Worm (Caenorhabditis elegans) whole organism, dauer: ENCODE results near the gene srz-67.

ENCODE experiments used
- unc-62 ChIP-seq: sonication (generic microtip); optimal IDR thresholded peaks from 2 replicates; lab custom pipeline; 2017; ENCODE audit warnings: missing biosample characterization, missing genetic modification reagents, missing genetic modification characterization

Gene srz-67

DNA sequence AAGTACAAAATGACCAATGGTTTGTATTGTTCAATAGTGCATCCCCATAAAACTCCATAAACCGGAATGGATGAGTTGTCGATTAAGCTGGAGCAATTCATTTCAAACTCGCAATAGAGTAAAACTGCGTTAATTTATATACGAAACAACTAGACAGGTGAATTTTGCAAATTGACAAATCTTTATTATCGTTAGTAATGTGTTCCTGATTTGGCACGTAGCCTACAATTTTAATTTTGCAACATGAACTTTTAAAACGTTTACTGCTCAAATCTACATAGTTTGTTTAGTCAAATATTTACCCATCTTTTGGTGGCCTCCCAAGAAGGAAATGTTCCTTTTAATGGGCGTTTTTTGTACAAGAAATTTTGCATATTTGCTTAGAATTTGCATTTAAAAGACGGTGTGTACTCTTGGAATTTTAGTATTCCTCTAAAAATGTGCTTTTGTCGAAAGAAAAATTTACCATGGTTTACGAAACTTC is at the start of gene srz-67, which contains the start of gene C17F4.11:
Gene srz-67 (minus strand): TSS at position 101 of the 484 bp plus-strand sequence.
Gene C17F4.11 (plus strand): TSS at position 434 of the 484 bp plus-strand sequence.
- no peak for TF ChIP-seq unc-62 (GFP tag; lab: Kevin White, UChicago)

DNA sequence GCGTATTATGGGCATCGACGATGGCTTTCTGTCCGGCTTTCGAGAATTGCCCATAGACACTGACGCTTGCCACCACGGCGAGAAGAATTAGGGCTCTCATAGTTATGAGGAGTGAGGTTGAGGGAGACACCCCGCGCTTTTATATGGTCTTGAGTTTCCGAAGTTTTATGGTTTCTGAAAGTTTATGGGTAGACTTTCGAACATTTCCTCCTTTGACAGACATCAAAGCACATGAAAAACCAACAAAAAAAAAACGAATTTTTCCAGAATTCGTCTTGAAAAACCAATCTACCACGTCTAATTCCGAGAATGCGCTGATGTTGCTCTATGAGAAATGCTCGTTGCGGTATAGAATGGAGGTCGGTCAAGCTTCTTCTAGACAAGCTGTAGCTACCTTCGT is 47.6 kb upstream of the srz-67 start, which contains the start of gene scl-15:
Gene scl-15 (minus strand): TSS at position 101 of the 400 bp plus-strand sequence.
- no peak for TF ChIP-seq unc-62 (GFP tag; lab: Kevin White, UChicago)

DNA sequence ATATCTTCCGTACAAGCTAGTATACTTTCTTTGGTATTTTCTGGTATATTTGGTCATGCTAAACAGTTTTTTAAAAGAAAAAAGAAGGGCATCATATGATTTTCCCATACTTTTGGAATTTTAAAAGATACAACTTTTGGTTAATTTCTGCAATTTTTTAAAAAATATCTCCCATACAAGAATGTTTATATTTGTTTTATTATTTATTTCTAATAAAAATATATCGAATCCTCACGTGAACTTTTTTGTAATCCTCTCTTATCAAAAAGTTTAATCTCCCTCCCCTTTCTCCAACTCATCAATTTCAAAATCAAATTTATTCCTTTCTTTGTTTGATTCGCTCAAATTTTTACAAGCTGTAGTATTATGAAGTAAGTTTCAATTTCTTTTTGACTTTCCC is 45.4 kb upstream of the srz-67 start, which contains the start of gene nep-13:
Gene nep-13 (plus strand): TSS at position 301 of the 400 bp plus-strand sequence.
- no peak for TF ChIP-seq unc-62 (GFP tag; lab: Kevin White, UChicago)

DNA sequence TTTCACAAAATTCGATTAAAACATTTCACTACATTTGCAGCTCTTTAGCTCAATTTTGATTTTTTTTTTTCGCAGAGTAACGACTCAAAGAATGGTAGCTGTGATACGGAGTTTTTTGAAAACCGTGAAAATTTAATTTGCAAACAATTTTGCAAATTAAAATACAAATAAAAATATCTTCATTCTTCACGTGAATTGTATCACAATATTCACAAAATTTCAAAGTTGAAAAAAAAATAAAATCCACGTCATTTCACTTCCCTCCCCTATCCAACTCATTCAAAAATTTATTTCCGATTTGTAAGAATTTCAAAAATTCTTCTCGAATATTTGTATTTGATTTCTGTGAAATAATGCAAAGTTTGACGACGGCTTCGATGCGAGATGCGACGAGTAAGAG is 41.7 kb upstream of the srz-67 start, which contains the start of gene wht-4:
Gene wht-4 (plus strand): TSS at position 301 of the 400 bp plus-strand sequence.
- TF ChIP-seq unc-62 (GFP tag; lab: Kevin White, UChicago) = no peak

DNA sequence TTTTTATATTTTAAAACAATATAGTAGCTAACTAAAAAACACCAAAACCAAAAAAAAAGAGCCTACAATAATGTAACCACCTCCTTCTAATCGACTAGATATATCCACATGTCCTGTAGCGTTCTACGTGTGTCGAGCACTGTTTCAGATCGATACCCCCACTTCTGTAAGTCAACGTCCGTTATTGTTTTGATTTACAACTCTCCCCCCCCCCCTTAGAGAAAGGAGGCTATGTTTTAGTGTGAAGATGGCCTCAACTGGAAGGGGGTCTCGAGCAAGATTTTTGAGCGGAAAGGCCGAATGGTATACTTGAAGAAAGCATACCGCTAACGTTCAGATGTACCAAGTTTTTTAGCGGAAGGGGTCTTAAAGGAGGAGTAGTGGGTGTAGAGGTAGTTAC is 40.7 kb upstream of the srz-67 start, which contains the start of gene F02E11.4:
Gene F02E11.4 (minus strand): TSS at position 101 of the 400 bp plus-strand sequence.
- no peak for TF ChIP-seq unc-62 (GFP tag; lab: Kevin White, UChicago)

DNA sequence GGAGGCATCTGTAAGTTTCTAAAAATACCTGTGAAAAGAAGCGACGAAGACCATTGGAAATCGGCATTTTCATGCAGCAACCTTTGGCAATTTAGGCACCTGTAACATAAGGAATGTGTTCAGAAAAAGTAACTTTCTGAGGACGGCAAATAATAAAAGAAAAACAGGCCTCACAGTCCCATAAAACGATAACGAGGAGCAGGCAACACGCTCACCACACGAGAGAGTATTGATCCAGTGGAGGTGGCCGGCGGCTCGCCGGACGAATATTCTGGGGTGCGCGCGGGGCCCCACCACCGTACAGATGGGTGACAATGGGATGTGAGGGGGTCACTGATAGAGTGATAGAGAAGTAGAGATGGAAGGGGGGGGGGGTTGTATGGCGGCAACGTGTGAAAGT is 38.0 kb upstream of the srz-67 start, which contains the start of gene F02E11.3:
Gene F02E11.3 (minus strand): TSS at position 101 of the 400 bp plus-strand sequence.
- TF ChIP-seq unc-62 (GFP tag; lab: Kevin White, UChicago) = no peak

DNA sequence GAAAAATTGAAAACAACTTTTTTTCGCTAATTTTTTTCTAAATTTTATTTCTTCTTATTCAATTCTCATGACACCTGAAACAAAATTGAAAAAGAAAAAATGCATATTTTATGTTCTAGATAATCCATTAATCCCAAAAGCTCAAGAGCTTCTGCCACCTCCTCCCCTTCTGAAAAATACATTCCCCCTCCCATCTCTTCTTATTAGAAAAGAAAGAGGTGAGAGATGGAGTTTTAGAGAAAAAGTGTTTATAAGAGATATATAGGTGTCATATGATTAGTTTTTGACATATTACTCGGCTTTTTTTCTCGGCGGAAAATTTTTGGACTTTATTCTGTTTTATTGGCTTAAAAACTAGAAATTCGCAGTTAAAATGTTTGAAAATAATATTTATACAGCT is 33.7 kb upstream of the srz-67 start:
- no peak for TF ChIP-seq unc-62 (GFP tag; lab: Kevin White, UChicago)

DNA sequence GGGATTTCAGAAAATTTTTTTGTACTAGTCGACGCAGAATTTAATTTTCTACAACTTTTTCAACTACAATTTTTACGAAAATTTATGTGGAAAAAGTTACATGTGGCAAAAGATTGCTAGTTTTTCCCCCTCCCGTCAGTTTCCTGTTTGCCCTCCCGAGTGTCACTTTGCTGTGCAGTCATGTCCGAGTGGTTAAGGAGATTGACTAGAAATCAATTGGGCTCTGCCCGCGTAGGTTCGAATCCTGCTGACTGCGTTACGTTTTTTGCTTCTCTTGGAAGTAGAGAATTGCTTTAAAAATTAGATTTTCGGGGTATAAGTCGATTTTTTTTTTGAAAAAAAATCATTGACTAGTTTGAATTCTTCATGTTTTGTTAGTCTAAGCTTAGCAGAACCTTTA is 30.9 kb upstream of the srz-67 start:
- TF ChIP-seq unc-62 (GFP tag; lab: Kevin White, UChicago) = no peak

DNA sequence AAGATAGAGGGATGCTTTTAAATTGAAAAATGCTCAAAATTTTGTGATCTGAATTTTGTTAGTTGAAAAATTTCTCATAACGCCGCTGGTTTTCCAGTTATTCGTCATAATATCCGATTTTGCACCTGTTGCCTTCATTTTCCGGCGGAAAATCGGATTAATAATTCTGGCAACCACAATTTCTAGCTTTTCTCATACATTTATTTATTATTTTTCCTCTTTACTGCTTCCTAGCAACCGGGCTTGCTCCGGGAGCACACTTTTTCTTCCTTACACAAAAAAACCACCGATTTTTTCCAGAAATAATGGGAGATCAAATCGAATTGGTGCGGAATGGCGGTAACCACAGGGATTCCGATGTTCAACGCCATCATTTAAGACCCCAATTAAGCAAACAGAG is 30.4 kb upstream of the srz-67 start, which contains the start of gene F02E11.7:
Gene F02E11.7 (plus strand): TSS at position 301 of the 400 bp plus-strand sequence.
- TF ChIP-seq unc-62 (GFP tag; lab: Kevin White, UChicago) = no peak

DNA sequence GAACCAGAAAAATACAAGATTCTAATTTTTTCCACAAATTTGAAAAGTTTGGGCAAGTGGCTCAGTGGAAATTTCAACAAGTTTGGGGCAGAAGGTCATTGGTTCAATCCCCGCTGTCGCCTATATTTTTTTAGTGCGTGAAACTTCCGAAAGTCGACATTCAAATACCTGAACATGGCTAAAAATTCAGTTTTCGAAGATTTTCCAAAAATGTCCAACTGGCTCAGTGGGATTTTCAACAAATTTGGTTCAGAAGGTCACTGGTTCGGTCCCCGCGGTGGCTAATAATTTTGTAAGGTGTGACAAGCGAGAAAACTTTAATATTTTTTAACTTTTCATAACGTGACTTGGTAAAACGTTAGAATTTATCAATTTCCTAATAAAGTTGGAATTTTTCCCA is 27.8 kb upstream of the srz-67 start:
- no peak for TF ChIP-seq unc-62 (GFP tag; lab: Kevin White, UChicago)

DNA sequence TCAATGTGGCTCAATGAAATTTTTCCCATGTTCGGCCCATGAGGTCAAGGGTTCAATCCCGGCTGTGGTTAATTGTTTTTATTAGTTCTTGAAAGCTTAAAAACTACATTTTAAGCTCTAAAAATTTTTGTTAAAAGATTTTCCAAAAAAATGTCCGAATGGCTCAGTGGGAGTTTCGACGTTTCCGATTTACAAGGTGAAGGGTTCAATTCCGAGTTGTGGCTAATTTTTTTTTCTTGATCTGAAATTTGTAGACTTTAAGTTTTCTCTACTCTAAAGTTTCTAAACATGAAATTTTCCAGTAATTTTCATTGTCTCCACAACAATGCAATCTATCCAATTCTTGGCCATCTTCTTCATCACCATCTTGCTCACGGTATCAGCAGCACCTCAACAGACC is 25.6 kb upstream of the srz-67 start, which contains the start of gene F02E11.2:
Gene F02E11.2 (plus strand): TSS at position 301 of the 400 bp plus-strand sequence.
- no peak for TF ChIP-seq unc-62 (GFP tag; lab: Kevin White, UChicago)

DNA sequence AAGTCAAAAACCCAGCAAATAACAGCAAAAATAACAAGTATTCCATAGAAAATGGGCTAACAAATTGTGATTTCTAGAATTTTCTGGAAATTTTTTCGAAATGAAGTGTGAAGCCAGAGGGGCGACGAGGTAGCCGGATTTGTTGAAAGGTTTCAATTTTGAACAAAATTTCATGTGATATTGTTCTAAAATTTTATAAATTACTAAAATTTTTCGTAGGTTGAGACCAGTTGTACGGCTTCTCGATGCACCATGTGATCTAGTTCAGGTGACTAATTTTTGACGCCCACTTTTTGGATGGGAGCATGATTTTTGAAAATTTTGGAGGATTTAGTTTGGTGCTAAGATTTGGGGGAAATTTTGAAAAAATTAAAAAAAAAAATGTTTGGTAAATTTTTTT is 22.3 kb upstream of the srz-67 start, which contains the start of gene gcy-19:
Gene gcy-19 (minus strand): TSS at position 101 of the 400 bp plus-strand sequence.
- no peak for TF ChIP-seq unc-62 (GFP tag; lab: Kevin White, UChicago)

DNA sequence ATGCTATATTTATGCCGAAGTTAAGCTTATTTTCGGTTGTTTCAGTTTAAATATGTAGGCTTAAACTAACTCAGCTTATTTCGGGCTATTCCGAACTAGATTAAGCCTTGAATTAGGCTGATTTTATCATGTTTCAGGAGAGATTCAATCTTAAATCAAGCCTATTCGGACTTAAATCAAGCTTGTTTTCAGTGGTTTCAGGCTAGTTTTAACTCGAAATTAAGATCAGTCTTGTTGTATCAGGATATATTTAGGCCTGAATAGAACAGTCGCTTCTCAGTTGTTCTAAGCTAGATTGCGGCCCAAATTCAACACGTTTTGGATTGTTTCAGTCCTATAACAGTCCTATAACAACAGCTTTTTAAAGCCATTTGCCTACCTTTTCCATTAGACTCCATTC is 14.8 kb upstream of the srz-67 start:
- no peak for TF ChIP-seq unc-62 (GFP tag; lab: Kevin White, UChicago)

DNA sequence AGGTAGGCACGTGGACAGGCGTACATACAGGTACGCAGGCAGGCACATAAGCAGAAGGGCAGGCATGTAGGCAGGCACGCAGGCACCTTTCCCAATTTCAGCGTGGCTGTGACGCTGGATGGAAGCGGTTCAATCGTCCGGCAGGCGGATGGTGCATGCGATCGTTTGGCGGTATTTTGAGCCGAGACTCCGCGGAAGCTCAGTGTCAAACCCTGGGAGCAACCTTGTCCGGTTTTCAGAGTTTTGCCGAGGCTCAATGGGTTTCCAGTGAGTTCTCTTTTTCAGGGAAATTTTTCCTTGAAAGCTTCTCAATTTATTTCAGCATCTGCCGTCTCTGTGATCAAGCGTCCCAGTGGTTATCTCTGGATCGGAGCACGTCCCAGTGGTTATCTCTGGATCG is 13.3 kb upstream of the srz-67 start:
- no peak for TF ChIP-seq unc-62 (GFP tag; lab: Kevin White, UChicago)

DNA sequence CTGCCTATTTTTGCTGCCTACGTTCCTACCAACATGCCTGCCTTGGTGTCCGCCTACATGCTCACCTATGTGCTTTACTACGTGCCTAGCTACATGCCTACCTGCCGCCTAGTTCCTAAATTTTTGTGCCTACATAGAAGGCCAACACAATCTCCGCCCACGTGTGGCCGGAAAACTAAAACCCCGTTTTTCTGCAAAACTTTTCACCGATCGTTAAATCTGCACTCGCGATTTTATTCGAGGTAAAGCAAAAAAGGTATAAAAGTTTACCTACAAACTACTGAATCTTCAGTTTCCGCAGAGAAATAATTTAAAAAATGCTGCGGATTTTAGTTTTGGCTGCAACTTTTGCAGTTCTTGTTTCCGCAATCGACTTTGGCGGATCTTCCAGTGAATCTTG is 12.5 kb upstream of the srz-67 start, which contains the start of gene clec-124:
Gene clec-124 (plus strand): TSS at position 301 of the 400 bp plus-strand sequence.
- TF ChIP-seq unc-62 (GFP tag; lab: Kevin White, UChicago) = no peak

DNA sequence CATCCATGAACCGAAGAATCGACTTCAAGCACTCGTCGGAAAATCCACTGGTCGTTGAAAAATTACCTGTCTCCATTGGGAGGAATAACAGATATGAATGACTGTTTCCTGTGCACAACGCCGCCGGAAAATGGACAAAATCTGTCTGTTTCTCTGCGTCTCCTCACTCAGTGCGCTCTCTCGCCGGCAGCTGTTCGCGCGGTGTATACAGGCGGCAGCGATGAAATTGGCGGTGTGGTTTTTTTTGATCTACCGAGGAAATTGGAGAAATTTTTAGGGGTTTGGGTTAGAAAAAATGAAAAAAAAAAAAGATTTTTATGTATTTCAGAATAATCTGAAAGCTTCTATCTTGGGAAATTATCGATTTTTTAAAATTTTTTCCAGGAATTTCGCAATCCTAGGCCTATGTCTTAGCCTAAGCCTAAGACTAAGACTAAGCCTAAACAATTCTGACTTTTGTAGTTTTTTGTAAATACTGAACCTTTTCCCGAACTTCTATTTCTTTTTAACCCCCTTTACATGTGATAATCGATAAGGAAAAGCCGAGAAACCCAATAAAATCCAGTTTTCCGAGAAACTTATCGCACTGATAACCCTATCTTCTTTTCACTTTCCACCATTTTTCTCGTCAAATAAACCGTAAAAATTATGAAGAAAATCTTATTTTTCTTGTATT is 11.2 kb upstream of the srz-67 start, which contains the start of the genes fbxc-50 and C17F4.2:
Gene fbxc-50 (minus strand): TSS at position 81 of the 676 bp plus-strand sequence.
Gene C17F4.2 (plus strand): TSS at position 626 of the 676 bp plus-strand sequence.
- TF ChIP-seq unc-62 (GFP tag; lab: Kevin White, UChicago) = no peak
